Fruit fly (Drosophila melanogaster) whole organism, embryonic: ENCODE results near the gene CG12783.

Experiments
- CG15514 ChIP-seq: fragments of 200-800 bp; sonication (Bioruptor generic); optimal IDR thresholded peaks from 3 replicates; lab custom pipeline; 2017; ENCODE audit warnings: missing biosample characterization, missing genetic modification characterization, mild to moderate bottlenecking, moderate library complexity, missing genetic modification reagents
- CG6654 ChIP-seq: fragments of 200-800 bp; sonication (Bioruptor generic); optimal IDR thresholded peaks from 2 replicates; lab custom pipeline; 2017; ENCODE audit warnings: missing biosample characterization, mild to moderate bottlenecking, missing genetic modification characterization
- Sry-β ChIP-seq: fragments of 200-800 bp; sonication (Bioruptor generic); optimal IDR thresholded peaks from 2 replicates; lab custom pipeline; 2018; ENCODE audit warnings: missing biosample characterization, mild to moderate bottlenecking, missing genetic modification characterization, moderate library complexity
- ci ChIP-seq: fragments of 200-800 bp; sonication (Bioruptor generic); IDR thresholded peaks from 3 replicates; pipeline ENCODE4 v1.3.6; 2022; ENCODE audit warnings: missing biosample characterization, missing genetic modification characterization
- usp ChIP-seq: fragments of >200 bp; optimal IDR thresholded peaks from 2 replicates; lab custom pipeline; 2017; ENCODE audit warnings: missing biosample characterization, missing genetic modification characterization

dm6 chr3R:16632698-16633097 lies 19.5 kb upstream of the CG12783 start:
- TF ChIP-seq CG6654 (GFP tag; lab: Kevin White, UChicago) (no peak), Sry-β (GFP tag; lab: Kevin White, UChicago) (no peak), usp (GFP tag; lab: Kevin White, UChicago) (no peak), CG15514 (GFP tag; lab: Kevin White, UChicago) (no peak), ci (no peak)
